Worm (Caenorhabditis elegans) whole organism, L4/young adult: ENCODE measurements around the gene haf-3.

Experiments used
- W03F9.2 ChIP-seq: fragments of 150-350 bp; optimal IDR thresholded peaks from 2 replicates; lab custom pipeline; 2014; ENCODE audit warnings: missing biosample characterization, missing genetic modification characterization
- dao-5 ChIP-seq: sonication (generic microtip); optimal IDR thresholded peaks from 2 replicates; lab custom pipeline; 2016; ENCODE audit warnings: missing genotype, missing genetic modification characterization, moderate library complexity, missing compliant biosample characterization
- him-1 ChIP-seq: sonication (generic microtip); optimal IDR thresholded peaks from 2 replicates; lab custom pipeline; 2016; ENCODE audit warnings: missing genotype, missing genetic modification reagents, missing genetic modification characterization, missing compliant biosample characterization

Gene haf-3

DNA sequence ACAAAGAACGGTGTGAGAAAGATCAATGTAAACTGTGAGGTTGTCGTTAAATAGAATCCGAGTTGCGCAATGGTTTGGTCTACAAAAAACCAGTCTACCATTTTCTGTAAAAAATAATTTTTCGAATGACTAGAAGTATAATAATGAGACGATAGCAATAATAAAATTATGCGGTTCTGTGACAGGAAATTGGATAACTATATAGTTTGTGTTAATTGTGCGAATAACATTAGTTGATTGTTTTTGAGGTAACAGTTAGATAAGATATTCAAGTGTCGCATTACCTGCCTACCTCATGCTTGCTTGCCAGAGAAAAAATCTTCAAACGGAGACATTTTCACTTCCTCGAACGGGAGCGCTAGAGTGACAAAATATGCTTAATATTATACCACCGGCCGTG is 24.1 kb downstream of the haf-3 start, which contains the start of gene str-18:
TSS of gene str-18 (minus strand) at position 101 of the 400 bp plus-strand sequence.
- TF ChIP-seq dao-5 = no peak
- TF ChIP-seq W03F9.2 (tag; lab: Kevin White, UChicago) = no peak
- TF ChIP-seq him-1 (tag; lab: Kevin White, UChicago) = no peak

DNA sequence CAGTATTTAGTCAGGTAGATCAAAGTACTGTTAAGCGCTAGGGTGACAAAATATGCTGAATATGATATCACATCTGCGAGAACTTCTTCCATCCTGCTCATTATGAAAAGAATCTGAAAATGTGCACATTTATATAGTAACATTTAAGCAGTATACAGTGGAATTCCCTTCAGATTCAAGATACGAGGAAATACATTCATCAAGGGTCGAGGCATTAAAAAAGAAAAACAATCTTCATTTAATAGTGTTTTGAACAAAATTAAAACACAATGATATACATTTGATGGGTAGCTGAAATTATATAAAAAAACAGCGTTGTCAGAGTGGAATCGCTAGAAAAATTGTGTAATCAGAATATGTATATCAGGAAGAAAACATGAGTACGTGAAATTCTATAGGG is 30.3 kb downstream of the haf-3 start, which contains the start of gene str-27:
TSS of gene str-27 (minus strand) at position 101 of the 400 bp plus-strand sequence.
- TF ChIP-seq him-1 (tag; lab: Kevin White, UChicago) = no peak
- no peak for TF ChIP-seq dao-5
- no peak for TF ChIP-seq W03F9.2 (tag; lab: Kevin White, UChicago)

DNA sequence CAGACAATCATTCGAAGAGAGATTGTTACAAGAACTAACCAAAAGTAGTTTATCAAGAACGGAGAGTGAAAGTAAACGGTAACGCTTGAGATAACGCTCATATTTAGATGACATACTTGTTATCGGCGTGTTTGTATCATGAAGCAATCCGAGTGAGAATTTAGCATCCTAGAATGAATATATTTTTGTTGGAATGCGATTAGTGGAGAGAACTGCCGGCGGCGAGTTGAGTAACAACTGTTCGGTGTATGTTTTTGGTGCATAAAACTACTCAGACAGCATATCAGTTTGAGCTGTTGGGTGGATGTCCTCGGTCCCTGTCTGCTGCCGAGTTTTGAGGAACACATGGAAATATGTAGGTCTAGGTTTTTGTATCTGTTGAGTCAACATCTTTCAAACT is 32.4 kb downstream of the haf-3 start, which contains the start of gene T23D5.3:
TSS of gene T23D5.3 (minus strand) at position 101 of the 400 bp plus-strand sequence.
- TF ChIP-seq him-1 (tag; lab: Kevin White, UChicago) (no peak), dao-5 (no peak), W03F9.2 (tag; lab: Kevin White, UChicago) (no peak)

DNA sequence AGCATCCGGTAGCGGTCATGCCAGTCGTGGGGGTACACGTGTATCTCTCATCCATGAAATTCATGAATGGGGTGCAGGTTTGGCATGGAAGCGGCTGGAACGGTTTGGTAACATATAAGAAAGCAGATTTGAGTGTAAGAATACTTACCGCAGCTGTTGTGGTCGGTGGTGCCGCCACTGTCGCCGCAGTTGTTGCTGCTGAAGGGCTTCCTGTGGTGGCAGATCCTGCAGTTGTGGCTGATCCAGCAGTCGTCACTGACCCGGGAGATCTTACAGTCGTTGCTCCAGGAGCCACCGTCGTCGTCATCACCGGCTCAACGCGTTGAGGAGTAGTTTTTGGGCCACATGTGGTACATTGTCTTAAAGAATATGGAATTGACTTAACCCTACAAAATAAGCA is 33.0 kb downstream of the haf-3 start:
- TF ChIP-seq dao-5 (no peak), him-1 (tag; lab: Kevin White, UChicago) (no peak), W03F9.2 (tag; lab: Kevin White, UChicago) (no peak)

DNA sequence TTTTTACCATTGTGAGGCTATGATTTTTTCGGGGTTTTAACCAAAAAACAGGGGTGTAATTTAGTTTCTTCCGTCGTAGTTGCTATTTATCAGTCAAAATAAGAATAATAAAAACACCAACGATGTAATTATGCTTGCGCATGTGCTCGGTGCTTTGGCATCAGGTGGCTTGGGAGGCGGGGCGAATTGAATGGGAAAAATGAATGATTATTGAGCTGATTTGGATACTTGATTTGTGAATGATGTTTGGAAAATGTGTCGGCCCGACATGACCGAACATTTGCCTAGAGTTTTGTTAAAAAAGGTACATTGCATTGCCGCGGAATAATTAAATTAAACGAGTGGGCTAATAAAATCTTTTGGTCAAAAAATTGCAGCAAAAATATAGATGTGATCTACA is 33.8 kb downstream of the haf-3 start, which contains the start of gene str-38:
TSS of gene str-38 (minus strand) at position 101 of the 400 bp plus-strand sequence.
- no peak for TF ChIP-seq him-1 (tag; lab: Kevin White, UChicago)
- TF ChIP-seq W03F9.2 (tag; lab: Kevin White, UChicago) = no peak
- TF ChIP-seq dao-5 = no peak

DNA sequence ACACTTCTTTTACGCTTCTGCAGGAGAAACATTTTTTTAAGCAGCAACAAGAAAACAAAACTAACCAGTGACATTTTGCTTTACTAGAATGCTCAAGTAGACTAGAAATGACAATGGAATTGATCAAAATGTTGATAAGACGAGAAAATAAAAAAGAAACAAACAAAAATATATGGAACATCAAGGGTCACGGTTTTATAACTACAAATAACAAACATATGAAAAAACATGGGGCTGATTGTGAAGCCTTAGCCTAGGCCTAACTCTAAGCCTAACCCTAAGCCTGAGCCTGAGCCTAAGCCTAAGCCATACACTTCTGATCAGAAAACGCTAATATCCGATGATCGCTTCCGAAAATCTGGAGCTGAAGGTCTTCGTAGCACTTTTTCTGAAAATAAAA is 35.5 kb downstream of the haf-3 start, which contains the start of gene Y6E2A.10:
TSS of gene Y6E2A.10 (minus strand) at position 101 of the 400 bp plus-strand sequence.
- no peak for TF ChIP-seq W03F9.2 (tag; lab: Kevin White, UChicago)
- no peak for TF ChIP-seq dao-5
- TF ChIP-seq him-1 (tag; lab: Kevin White, UChicago) = no peak

DNA sequence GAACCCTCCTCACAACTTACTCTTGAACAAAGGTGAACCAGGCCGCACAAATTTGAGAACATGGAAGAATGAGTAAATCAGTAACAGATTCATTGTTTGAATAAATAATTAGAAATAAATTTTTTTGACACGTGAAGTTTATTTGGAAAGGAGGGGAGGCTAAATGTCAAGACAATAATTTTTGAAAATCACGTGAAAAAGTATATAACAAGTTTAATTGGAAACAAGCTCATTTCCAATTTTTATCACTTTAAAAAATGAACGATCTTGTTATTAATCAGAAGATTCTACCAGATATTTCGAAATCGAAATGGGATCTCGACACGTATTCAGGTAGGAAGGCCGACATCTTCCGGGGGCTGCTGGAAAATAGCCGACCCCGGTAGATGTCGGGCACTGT is 39.4 kb downstream of the haf-3 start, which contains the start of the genes irld-57 and sfxn-1.3:
TSS of gene irld-57 (minus strand) at position 101 of the 400 bp plus-strand sequence.
TSS of gene sfxn-1.3 (plus strand) at position 232 of the 400 bp plus-strand sequence.
- TF ChIP-seq him-1 (tag; lab: Kevin White, UChicago) (no peak), W03F9.2 (tag; lab: Kevin White, UChicago) (no peak), dao-5 (no peak)

DNA sequence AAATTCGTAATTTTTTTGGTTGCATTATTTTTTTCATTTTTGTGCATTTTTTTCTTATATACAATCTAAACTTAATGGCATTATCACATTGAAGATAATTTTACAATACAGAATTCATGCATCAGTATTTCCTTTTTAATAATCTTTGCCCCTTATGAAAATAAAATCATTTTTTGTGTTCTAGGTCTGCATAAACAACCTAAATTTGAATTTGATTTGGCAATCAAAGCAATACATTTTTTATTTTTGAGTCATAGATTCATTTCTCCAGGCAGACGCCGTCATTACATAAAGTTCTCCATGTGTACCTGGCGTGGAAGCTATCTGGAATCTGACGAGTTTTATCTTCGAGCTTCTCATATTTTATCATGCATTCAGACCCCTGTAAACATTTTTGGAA is 44.1 kb downstream of the haf-3 start, which contains the start of gene srh-140:
TSS of gene srh-140 (plus strand) at position 301 of the 400 bp plus-strand sequence.
- TF ChIP-seq him-1 (tag; lab: Kevin White, UChicago) (no peak), dao-5 (no peak), W03F9.2 (tag; lab: Kevin White, UChicago) (no peak)

DNA sequence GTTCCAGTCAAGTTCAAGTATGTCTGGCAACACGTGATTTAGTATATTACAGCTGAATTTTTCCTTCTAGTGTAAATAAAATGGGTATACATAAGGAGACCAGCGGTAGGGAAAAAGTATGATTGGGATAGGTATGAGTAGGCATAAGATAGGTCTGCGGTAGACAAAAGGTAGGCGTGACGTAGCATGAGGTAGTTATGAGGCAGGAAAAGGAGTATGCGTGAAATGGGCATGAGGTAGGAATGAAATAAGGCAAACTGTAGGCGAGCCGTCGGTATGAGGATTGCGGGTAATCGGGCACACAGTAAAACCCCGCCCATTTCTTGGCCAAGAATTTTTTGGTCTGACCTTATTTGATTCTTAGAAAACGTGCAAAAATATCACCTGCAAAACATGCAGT is 44.5 kb downstream of the haf-3 start:
- no peak for TF ChIP-seq him-1 (tag; lab: Kevin White, UChicago)
- TF ChIP-seq W03F9.2 (tag; lab: Kevin White, UChicago) = no peak
- no peak for TF ChIP-seq dao-5

DNA sequence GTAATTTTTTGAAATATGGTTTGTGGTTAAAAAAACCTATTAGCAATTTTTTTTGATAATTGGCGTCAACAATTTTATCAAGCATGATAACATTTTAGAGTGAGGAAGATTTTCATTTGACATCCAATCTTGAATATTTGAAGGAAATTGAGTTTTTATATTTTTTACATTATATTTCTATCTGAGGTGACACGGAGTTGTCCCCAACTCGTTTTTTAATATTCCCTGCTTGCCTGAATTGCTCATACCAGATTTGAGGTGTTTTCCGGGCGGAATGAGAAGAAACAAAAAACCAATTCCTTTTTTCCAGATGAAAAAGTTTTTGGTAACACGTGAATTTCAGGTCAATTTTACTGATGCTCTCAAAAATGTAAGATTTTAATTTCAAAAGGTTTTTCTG is 46.4 kb downstream of the haf-3 start, which contains the start of gene Y6E2A.7:
TSS of gene Y6E2A.7 (plus strand) at position 301 of the 400 bp plus-strand sequence.
- TF ChIP-seq W03F9.2 (tag; lab: Kevin White, UChicago) (no peak), dao-5 (no peak), him-1 (tag; lab: Kevin White, UChicago) (no peak)

DNA sequence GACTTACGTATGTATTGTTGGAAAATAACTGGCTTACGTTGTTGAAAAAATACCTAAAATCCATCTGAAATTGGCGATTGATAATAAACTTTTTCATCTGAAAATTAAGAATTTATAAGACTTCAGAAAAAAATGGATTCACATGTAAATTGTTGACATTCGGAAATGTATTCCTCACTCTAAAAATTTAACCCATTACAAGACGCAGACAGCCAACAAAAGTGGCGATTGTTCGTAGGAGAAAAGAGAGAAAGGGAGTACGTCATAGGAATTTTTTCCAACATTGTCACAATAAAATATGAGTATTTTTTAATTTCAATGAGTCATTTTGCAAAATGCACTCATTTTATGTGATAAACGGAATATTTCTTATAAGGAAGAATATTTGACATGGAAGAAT is 47.4 kb downstream of the haf-3 start, which contains the start of gene Y6E2A.5:
TSS of gene Y6E2A.5 (minus strand) at position 101 of the 400 bp plus-strand sequence.
- TF ChIP-seq W03F9.2 (tag; lab: Kevin White, UChicago) (no peak), him-1 (tag; lab: Kevin White, UChicago) (no peak), dao-5 (no peak)

DNA sequence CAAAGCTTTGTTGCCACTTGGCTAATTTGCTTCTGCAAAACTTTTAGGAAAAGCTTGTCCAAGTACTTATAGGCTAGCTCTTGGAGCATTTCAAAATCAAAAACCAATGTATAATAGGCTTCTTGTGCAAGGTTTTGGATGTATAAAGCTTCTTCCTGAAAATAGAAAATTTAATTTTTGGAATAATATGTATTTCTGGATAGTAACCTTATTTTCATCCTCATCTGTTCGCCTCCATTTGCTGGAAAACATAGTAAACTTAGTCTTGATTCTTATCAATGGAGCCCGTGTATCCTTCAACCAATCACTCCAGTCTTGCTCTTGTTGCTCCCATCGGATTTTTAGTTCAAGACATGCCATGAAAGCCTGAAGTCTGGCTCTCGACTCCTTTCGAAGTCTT is 49.3 kb downstream of the haf-3 start, which contains the start of gene Y6E2A.4:
TSS of gene Y6E2A.4 (minus strand) at position 101 of the 400 bp plus-strand sequence.
- TF ChIP-seq dao-5 (no peak), him-1 (tag; lab: Kevin White, UChicago) (no peak), W03F9.2 (tag; lab: Kevin White, UChicago) (no peak)

DNA sequence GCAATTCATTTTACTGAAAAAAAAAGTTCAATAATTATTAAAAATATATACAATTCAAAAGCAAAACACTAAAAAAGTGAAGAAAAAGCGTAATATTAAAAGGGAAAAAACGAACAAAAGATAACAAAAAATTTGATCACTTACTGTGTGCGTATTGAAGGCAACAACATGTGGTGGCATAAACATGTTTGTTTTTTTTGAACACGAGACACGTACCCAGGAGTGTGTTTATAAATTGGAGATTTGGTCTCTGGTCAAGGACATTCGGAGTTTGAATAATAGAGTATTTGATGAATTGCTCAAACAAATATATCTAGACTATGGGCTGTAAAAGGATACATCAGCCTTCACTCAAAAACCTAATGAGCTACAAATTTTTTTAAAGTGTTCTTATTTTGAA is 50.3 kb downstream of the haf-3 start:
- TF ChIP-seq dao-5 = no peak
- no peak for TF ChIP-seq him-1 (tag; lab: Kevin White, UChicago)
- TF ChIP-seq W03F9.2 (tag; lab: Kevin White, UChicago) = no peak

DNA sequence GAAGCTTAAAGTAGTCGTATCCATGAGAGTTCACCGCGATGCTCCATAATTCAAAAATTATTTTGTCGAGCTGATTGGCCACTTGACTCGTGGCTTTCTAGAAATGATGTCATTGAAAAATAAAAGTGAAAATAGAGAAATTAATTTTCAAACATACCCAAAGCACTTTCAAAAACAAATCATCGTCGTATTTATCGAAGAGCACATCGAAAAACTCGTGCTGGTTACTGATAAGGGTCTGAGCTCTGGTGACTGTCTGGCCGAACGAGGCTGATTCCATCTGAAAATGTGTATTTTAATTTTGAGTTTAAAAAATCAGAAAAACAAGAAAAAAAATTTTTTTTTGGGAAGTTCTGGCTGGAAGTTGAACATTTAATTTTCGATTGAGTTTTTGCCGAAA is 53.6 kb downstream of the haf-3 start:
- TF ChIP-seq him-1 (tag; lab: Kevin White, UChicago) (no peak), dao-5 (no peak), W03F9.2 (tag; lab: Kevin White, UChicago) (no peak)
